Worm (Caenorhabditis elegans): ENCODE results near the gene atg-18.

- TF ChIP-seq med-1 (GFP tag; optimal IDR thresholded peaks at IDR 0.05; ENCODE audit: insufficient read depth) (no peak), flt-1 (GFP tag; IDR thresholded peaks at IDR 0.05) (no peak), klf-2 (GFP tag; conservative IDR thresholded peaks at IDR 0.05) (no peak)
These were observed 46.1 kb upstream of the atg-18 start, which contains the start of gene ZC190.6 for ce11 chrV:8677193-8677592.

All from whole organism, midembryonic.